Worm (Caenorhabditis elegans): Measurements from ENCODE around the gene srh-52.

- no peak for TF ChIP-seq ztf-11 (tag; optimal IDR thresholded peaks at IDR 0.05)
- no peak for TF ChIP-seq skn-1 (tag; optimal IDR thresholded peaks at IDR 0.05)
- no peak for TF ChIP-seq mdl-1 (tag; optimal IDR thresholded peaks at IDR 0.05)
- TF ChIP-seq Y55F3AM.14 (GFP tag; optimal IDR thresholded peaks at IDR 0.05): no peak
- TF ChIP-seq F13H6.1 (tag; optimal IDR thresholded peaks at IDR 0.05): no peak
- TF ChIP-seq lin-11 (tag; optimal IDR thresholded peaks at IDR 0.05): no peak
- TF ChIP-seq ceh-16 (tag; optimal IDR thresholded peaks at IDR 0.05): no peak
- TF ChIP-seq nhr-6 (tag; optimal IDR thresholded peaks at IDR 0.05): no peak
Measured at ce11 chrV:15423601-15424000, 47.5 kb upstream of the srh-52 start, which contains the start of gene fbxa-104.

Measured in whole organism, L2 larva.